Fruit fly (Drosophila melanogaster): ENCODE measurements around the gene Pgam5.

Pgam5 gene

dm6 chrX:1824610-1824948 is 48.8 kb downstream of the Pgam5 start (continued):
- TF ChIP-seq Hmr (GFP tag; optimal IDR thresholded peaks at IDR 0.05) (peak; percentile 24), her (GFP tag; optimal IDR thresholded peaks at IDR 0.05) (no peak), CG7556 (GFP tag; optimal IDR thresholded peaks at IDR 0.05) (no peak), CG11504 (tag; optimal IDR thresholded peaks at IDR 0.05) (peak; percentile 9), D19B (GFP tag; optimal IDR thresholded peaks at IDR 0.05) (peak; percentile 89), CG32772 (GFP tag; IDR thresholded peaks at IDR 0.05) (peak; percentile 32; the same call in 1 of the 2 replicates), CG7271 (tag; optimal IDR thresholded peaks at IDR 0.05) (no peak), unpg (GFP tag; optimal IDR thresholded peaks at IDR 0.05) (no peak), Aef1 (GFP tag; IDR thresholded peaks at IDR 0.05) (no peak), tin (GFP tag; optimal IDR thresholded peaks at IDR 0.05) (no peak), Med (GFP tag) (peak; percentile 58), CHES-1-like (GFP tag; optimal IDR thresholded peaks at IDR 0.05) (peak; percentile 16), inv (GFP tag; IDR thresholded peaks at IDR 0.05; ENCODE audit: partially characterized antibody) (no peak), prd (optimal IDR thresholded peaks at IDR 0.05) (no peak), prd (GFP tag; IDR thresholded peaks at IDR 0.05) (peak; percentile 30; the same call in 1 of the 3 replicates), CG13123 (GFP tag; optimal IDR thresholded peaks at IDR 0.05) (no peak), CG2202 (tag; optimal IDR thresholded peaks at IDR 0.05) (no peak), grau (tag; optimal IDR thresholded peaks at IDR 0.05) (no peak), Ets97D (GFP tag; optimal IDR thresholded peaks at IDR 0.05) (no peak), sob (GFP tag; IDR thresholded peaks at IDR 0.05) (peak; percentile 48; the same call in 1 of the 2 replicates), Lhr (GFP tag; optimal IDR thresholded peaks at IDR 0.05) (no peak), nmo (GFP tag; optimal IDR thresholded peaks at IDR 0.05) (peak; percentile 8), chif (GFP tag; optimal IDR thresholded peaks at IDR 0.05) (no peak), oc (tag; optimal IDR thresholded peaks at IDR 0.05) (no peak), CG30020 (tag; optimal IDR thresholded peaks at IDR 0.05) (no peak), Antp (GFP tag; optimal IDR thresholded peaks at IDR 0.05) (peak; percentile 1), CG6689 (GFP tag; IDR thresholded peaks at IDR 0.05) (no peak), Ptx1 (GFP tag; IDR thresholded peaks at IDR 0.05) (peak; percentile 59), slbo (GFP tag; IDR thresholded peaks at IDR 0.05) (peak; percentile 37; the same call in 1 of the 2 replicates), Rfx (GFP tag; IDR thresholded peaks at IDR 0.05) (peak; percentile 34; the same call in 1 of the 2 replicates), E2f1 (GFP tag; IDR thresholded peaks at IDR 0.05) (no peak), org-1 (GFP tag; optimal IDR thresholded peaks at IDR 0.05) (peak; percentile 4), CG2120 (GFP tag; optimal IDR thresholded peaks at IDR 0.05) (peak; percentile 28), chinmo (GFP tag; IDR thresholded peaks at IDR 0.05; ENCODE audit: partially characterized antibody) (no peak), CG12769 (tag; optimal IDR thresholded peaks at IDR 0.05) (peak; percentile 33), ind (GFP tag; optimal IDR thresholded peaks at IDR 0.05) (no peak), pan (optimal IDR thresholded peaks at IDR 0.05) (no peak), pan (GFP tag; optimal IDR thresholded peaks at IDR 0.05 in 1 of 2, IDR thresholded peaks at IDR 0.05 in 1 of 2) (peak in 1 of 2 experiments; percentile 15), CG1647 (GFP tag; optimal IDR thresholded peaks at IDR 0.05) (no peak), Hand (GFP tag; optimal IDR thresholded peaks at IDR 0.05) (no peak), pb (GFP tag; optimal IDR thresholded peaks at IDR 0.05) (no peak), CG12659 (GFP tag; optimal IDR thresholded peaks at IDR 0.05) (no peak), CG12299 (tag; optimal IDR thresholded peaks at IDR 0.05) (no peak), dysf (GFP tag; IDR thresholded peaks at IDR 0.05) (peak; percentile 26; the same call in 1 of the 3 replicates), odd (GFP tag; optimal IDR thresholded peaks at IDR 0.05) (no peak), HLHmδ (GFP tag; optimal IDR thresholded peaks at IDR 0.05) (no peak), CG10321 (GFP tag; IDR thresholded peaks at IDR 0.05) (no peak), bab2 (GFP tag; optimal IDR thresholded peaks at IDR 0.05) (peak; percentile 28), lab (GFP tag; optimal IDR thresholded peaks at IDR 0.05) (peak; percentile 4), Hr78 (GFP tag; optimal IDR thresholded peaks at IDR 0.05) (peak in 1 of 2 experiments; percentile 45), Neu2 (GFP tag; optimal IDR thresholded peaks at IDR 0.05; ENCODE audit: borderline replicate concordance) (no peak)

Measured in whole organism, embryonic.